Worm (Caenorhabditis elegans) whole organism, L3 larva: ENCODE measurements around the gene tftc-5.

Experiments used
- ZK546.5 ChIP-seq: sonication (generic microtip); optimal IDR thresholded peaks from 2 replicates; lab custom pipeline; 2017; ENCODE audit warnings: missing biosample characterization, missing genetic modification characterization
- aly-2 ChIP-seq: fragments of 150-350 bp; optimal IDR thresholded peaks from 2 replicates; lab custom pipeline; 2014; ENCODE audit warnings: missing biosample characterization, missing genetic modification characterization
- ama-1 ChIP-seq: fragments of 150-350 bp; optimal IDR thresholded peaks from 2 replicates; lab custom pipeline; 2018
- ceh-16 ChIP-seq: sonication (generic microtip); optimal IDR thresholded peaks from 2 replicates; lab custom pipeline; 2017; ENCODE audit warnings: missing biosample characterization, missing genetic modification characterization
- ceh-28 ChIP-seq: fragments of 150-350 bp; optimal IDR thresholded peaks from 2 replicates; lab custom pipeline; 2014; ENCODE audit warnings: missing biosample characterization, missing genetic modification reagents, missing genetic modification characterization
- ceh-82 ChIP-seq: fragments of 150-350 bp; optimal IDR thresholded peaks from 2 replicates; lab custom pipeline; 2014; ENCODE audit warnings: missing biosample characterization, missing genetic modification characterization
- ceh-9 ChIP-seq: sonication (generic microtip); optimal IDR thresholded peaks from 2 replicates; lab custom pipeline; 2018; ENCODE audit warnings: missing biosample characterization, missing genetic modification characterization
- daf-12 ChIP-seq: fragments of 150-350 bp; optimal IDR thresholded peaks from 2 replicates; lab custom pipeline; 2014; ENCODE audit warnings: missing biosample characterization, missing genetic modification reagents, missing genetic modification characterization
- egl-27 ChIP-seq: sonication (generic microtip); optimal IDR thresholded peaks from 4 replicates; lab custom pipeline; 2017; ENCODE audit warnings: missing biosample characterization, missing genetic modification reagents, missing genetic modification characterization
- egl-5 ChIP-seq: fragments of 150-350 bp; optimal IDR thresholded peaks from 2 replicates; lab custom pipeline; 2017; ENCODE audit warnings: missing biosample characterization, missing genetic modification reagents, missing genetic modification characterization, inconsistent platforms
- elt-1 ChIP-seq: fragments of 150-350 bp; optimal IDR thresholded peaks from 2 replicates; lab custom pipeline; 2014; ENCODE audit warnings: missing biosample characterization, missing genetic modification characterization
- elt-2 ChIP-seq: sonication (generic microtip); optimal IDR thresholded peaks from 2 replicates; lab custom pipeline; 2016; ENCODE audit warnings: missing genetic modification reagents, mild to moderate bottlenecking, missing genetic modification characterization, missing compliant biosample characterization
- elt-3 ChIP-seq, 3 experiments: fragments of 150-350 bp in 1 of 3; sonication (generic microtip) in 2 of 3; optimal IDR thresholded peaks; 2 replicates in 2 of 3; 4 replicates in 1 of 3; lab custom pipeline; 2014 to 2017; ENCODE audit warnings: missing biosample characterization in 3 of 3, missing genetic modification characterization in 3 of 3
- eor-1 ChIP-seq, 2 experiments: fragments of 150-350 bp; optimal IDR thresholded peaks; 2 replicates each; lab custom pipeline; 2014 to 2018; ENCODE audit warnings: missing biosample characterization in 2 of 2, missing genetic modification characterization in 2 of 2
- fos-1 ChIP-seq: fragments of 150-350 bp; optimal IDR thresholded peaks from 2 replicates; lab custom pipeline; 2014; ENCODE audit warnings: missing biosample characterization, missing genetic modification characterization
- hmg-11 ChIP-seq: sonication (generic microtip); optimal IDR thresholded peaks from 2 replicates; lab custom pipeline; 2016; ENCODE audit warnings: missing genetic modification characterization, missing compliant biosample characterization
- jun-1 ChIP-seq: fragments of 150-350 bp; optimal IDR thresholded peaks from 2 replicates; lab custom pipeline; 2014; ENCODE audit warnings: missing biosample characterization, missing genetic modification reagents, missing genetic modification characterization
- lin-15B ChIP-seq: fragments of 150-350 bp; optimal IDR thresholded peaks from 2 replicates; lab custom pipeline; 2014; ENCODE audit warnings: missing biosample characterization, missing genetic modification characterization
- lin-39 ChIP-seq: fragments of 150-350 bp; optimal IDR thresholded peaks from 2 replicates; lab custom pipeline; 2018; ENCODE audit warnings: missing biosample characterization, missing genetic modification reagents, missing genetic modification characterization
- lsy-12 ChIP-seq: sonication (generic microtip); optimal IDR thresholded peaks from 2 replicates; lab custom pipeline; 2016; ENCODE audit warnings: mild to moderate bottlenecking, missing genetic modification characterization, missing compliant biosample characterization
- mdl-1 ChIP-seq: fragments of 150-350 bp; optimal IDR thresholded peaks from 2 replicates; lab custom pipeline; 2014; ENCODE audit warnings: missing biosample characterization, missing genetic modification characterization
- nfya-1 ChIP-seq: sonication (generic microtip); optimal IDR thresholded peaks from 2 replicates; lab custom pipeline; 2017; ENCODE audit warnings: missing genetic modification characterization, mild to moderate bottlenecking, missing compliant biosample characterization, antibody characterized with exemption, moderate library complexity; ENCODE audit not compliant: insufficient read depth
- nhr-11 ChIP-seq: fragments of 150-350 bp; optimal IDR thresholded peaks from 2 replicates; lab custom pipeline; 2014; ENCODE audit warnings: missing biosample characterization, missing genetic modification characterization
- nhr-12 ChIP-seq: fragments of 150-350 bp; optimal IDR thresholded peaks from 2 replicates; lab custom pipeline; 2014; ENCODE audit warnings: missing biosample characterization, missing genetic modification characterization
- nhr-237 ChIP-seq: fragments of 150-350 bp; optimal IDR thresholded peaks from 2 replicates; lab custom pipeline; 2014; ENCODE audit warnings: missing biosample characterization, missing genetic modification characterization
- nhr-25 ChIP-seq: sonication (generic microtip); optimal IDR thresholded peaks from 2 replicates; lab custom pipeline; 2017; ENCODE audit warnings: missing biosample characterization, missing genetic modification characterization
- nhr-28 ChIP-seq: fragments of 150-350 bp; optimal IDR thresholded peaks from 2 replicates; lab custom pipeline; 2014; ENCODE audit warnings: missing biosample characterization, missing genetic modification characterization
- nhr-43 ChIP-seq: sonication (generic microtip); optimal IDR thresholded peaks from 2 replicates; lab custom pipeline; 2016; ENCODE audit warnings: mild to moderate bottlenecking, missing genetic modification characterization, missing compliant biosample characterization; ENCODE audit not compliant: poor library complexity, severe bottlenecking
- nhr-67 ChIP-seq: fragments of 150-350 bp; optimal IDR thresholded peaks from 2 replicates; lab custom pipeline; 2014; ENCODE audit warnings: missing biosample characterization, missing genetic modification characterization
- nhr-76 ChIP-seq: fragments of 150-350 bp; sonication (generic microtip); optimal IDR thresholded peaks from 5 replicates; lab custom pipeline; 2014; ENCODE audit warnings: missing biosample characterization, missing genetic modification characterization
- nhr-77 ChIP-seq: fragments of 150-350 bp; optimal IDR thresholded peaks from 2 replicates; lab custom pipeline; 2014; ENCODE audit warnings: missing biosample characterization, missing genetic modification characterization
- pha-4 ChIP-seq: fragments of 150-350 bp; optimal IDR thresholded peaks from 2 replicates; lab custom pipeline; 2014; ENCODE audit warnings: missing biosample characterization, missing genetic modification reagents, missing genetic modification characterization
- pqm-1 ChIP-seq: fragments of 150-350 bp; optimal IDR thresholded peaks from 2 replicates; lab custom pipeline; 2017; ENCODE audit warnings: missing biosample characterization, missing genetic modification characterization, inconsistent platforms
- sea-2 ChIP-seq: fragments of 150-350 bp; sonication (generic microtip); optimal IDR thresholded peaks from 4 replicates; lab custom pipeline; 2014; ENCODE audit warnings: missing biosample characterization, missing genetic modification reagents, missing genetic modification characterization
- skn-1 ChIP-seq: fragments of 150-350 bp; optimal IDR thresholded peaks from 2 replicates; lab custom pipeline; 2014; ENCODE audit warnings: missing biosample characterization, missing genetic modification characterization
- snpc-4 ChIP-seq: fragments of 150-350 bp; optimal IDR thresholded peaks from 2 replicates; lab custom pipeline; 2014; ENCODE audit warnings: missing biosample characterization, missing genetic modification characterization
- unc-39 ChIP-seq: sonication (generic microtip); optimal IDR thresholded peaks from 4 replicates; lab custom pipeline; 2017; ENCODE audit warnings: missing biosample characterization, missing genetic modification characterization
- unc-62 ChIP-seq: fragments of 150-350 bp; sonication (generic microtip); optimal IDR thresholded peaks from 4 replicates; lab custom pipeline; 2014; ENCODE audit warnings: missing biosample characterization, missing genetic modification reagents, missing genetic modification characterization
- ztf-11 ChIP-seq: fragments of 150-350 bp; optimal IDR thresholded peaks from 2 replicates; lab custom pipeline; 2014; ENCODE audit warnings: missing biosample characterization, missing genetic modification characterization
- ztf-4 ChIP-seq: fragments of 150-350 bp; optimal IDR thresholded peaks from 2 replicates; lab custom pipeline; 2014; ENCODE audit warnings: missing biosample characterization, missing genetic modification characterization

Gene tftc-5

DNA sequence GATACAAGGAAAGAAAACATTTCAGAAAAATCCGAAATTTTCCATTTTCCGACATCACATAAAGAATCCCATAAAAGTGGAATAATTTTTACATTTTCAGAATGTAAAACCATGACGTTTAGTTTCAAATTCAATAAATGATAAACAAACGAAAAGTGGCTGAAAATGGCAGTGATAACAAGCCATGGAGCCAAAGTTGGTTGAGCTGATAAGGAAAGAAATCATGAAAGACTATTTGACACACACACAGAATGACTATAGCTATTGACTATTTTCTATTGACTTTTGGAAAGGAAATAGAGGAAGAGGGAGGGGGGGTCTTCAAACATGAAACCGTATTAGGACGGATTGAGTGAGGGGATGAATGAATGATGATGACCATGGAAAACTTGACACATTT is 17.8 kb downstream of the tftc-5 start:
- TF ChIP-seq nhr-12 (tag; lab: Kevin White, UChicago) (no peak), sea-2 (GFP tag; lab: Kevin White, UChicago) (no peak), nhr-237 (tag; lab: Kevin White, UChicago) (no peak), lsy-12 (tag; lab: Kevin White, UChicago) (no peak), ceh-9 (tag; lab: Kevin White, UChicago) (no peak), ceh-28 (tag; lab: Kevin White, UChicago) (no peak), elt-2 (tag; lab: Kevin White, UChicago) (peak; percentile 87), pqm-1 (tag; lab: Kevin White, UChicago) (peak; percentile 64), pha-4 (tag; lab: Kevin White, UChicago) (peak; percentile 66), aly-2 (tag; lab: Kevin White, UChicago) (no peak), egl-5 (tag; lab: Kevin White, UChicago) (no peak), hmg-11 (no peak), jun-1 (tag; lab: Kevin White, UChicago) (peak; percentile 21), lin-15B (tag; lab: Kevin White, UChicago) (no peak), nhr-77 (no peak), elt-1 (tag; lab: Kevin White, UChicago) (no peak), lin-39 (tag; lab: Kevin White, UChicago) (no peak), ZK546.5 (tag; lab: Kevin White, UChicago) (no peak), ztf-4 (tag; lab: Kevin White, UChicago) (no peak)

DNA sequence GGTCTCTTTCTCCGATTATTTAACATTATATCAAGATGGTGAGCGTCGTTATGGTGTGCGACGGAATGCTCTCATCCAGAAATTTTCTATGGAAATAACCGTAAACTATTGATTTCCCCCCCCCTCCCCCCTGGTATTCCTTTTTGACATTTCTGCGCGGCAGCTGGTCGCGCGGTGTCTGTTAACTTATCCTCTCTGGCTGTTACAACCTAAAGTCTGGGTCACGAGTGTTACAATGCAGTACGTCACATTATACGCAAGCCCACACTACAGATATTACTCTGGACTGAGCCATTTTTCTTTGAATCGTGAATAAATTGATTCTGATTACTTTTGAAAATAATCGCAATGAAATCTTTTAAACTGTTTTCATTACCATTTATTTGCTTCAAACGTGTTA is 27.2 kb downstream of the tftc-5 start:
- TF ChIP-seq elt-1 (tag; lab: Kevin White, UChicago) (no peak), nhr-28 (tag; lab: Kevin White, UChicago) (no peak), ZK546.5 (tag; lab: Kevin White, UChicago) (no peak), snpc-4 (no peak), fos-1 (tag; lab: Kevin White, UChicago) (no peak), ztf-11 (tag; lab: Kevin White, UChicago) (no peak), daf-12 (tag; lab: Kevin White, UChicago) (no peak), lin-15B (tag; lab: Kevin White, UChicago) (no peak), egl-27 (tag; lab: Kevin White, UChicago) (no peak), ama-1 (no peak), egl-5 (tag; lab: Kevin White, UChicago) (no peak)

ce11 chrIII:4057894-4058293 is 35.9 kb downstream of the tftc-5 start, which contains the start of gene rcq-5:
rcq-5 (minus strand) TSS chrIII:4057976.
- TF ChIP-seq nhr-77 (no peak), pha-4 (tag; lab: Kevin White, UChicago) (peak; percentile 65), nhr-76 (tag; lab: Kevin White, UChicago) (no peak), nhr-28 (tag; lab: Kevin White, UChicago) (no peak), lin-15B (tag; lab: Kevin White, UChicago) (peak; percentile 50), nfya-1 (peak; percentile 36), nhr-11 (tag; lab: Kevin White, UChicago) (no peak)

ce11 chrIII:4058643-4059042 is 36.7 kb downstream of the tftc-5 start, which contains the start of gene his-69:
his-69 (minus strand) TSS chrIII:4058743.
- TF ChIP-seq nhr-43 (tag; lab: Kevin White, UChicago) (no peak), unc-62 (no peak), nhr-77 (no peak), unc-39 (tag; lab: Kevin White, UChicago) (no peak), lsy-12 (tag; lab: Kevin White, UChicago) (no peak), nhr-237 (tag; lab: Kevin White, UChicago) (no peak), ZK546.5 (tag; lab: Kevin White, UChicago) (no peak), mdl-1 (no peak), ceh-82 (no peak), ceh-28 (tag; lab: Kevin White, UChicago) (no peak), pqm-1 (tag; lab: Kevin White, UChicago) (no peak), sea-2 (GFP tag; lab: Kevin White, UChicago) (no peak), nhr-76 (tag; lab: Kevin White, UChicago) (no peak)

- TF ChIP-seq ztf-4 (tag; lab: Kevin White, UChicago) (no peak), ceh-28 (tag; lab: Kevin White, UChicago) (no peak), nhr-12 (tag; lab: Kevin White, UChicago) (no peak), skn-1 (tag; lab: Kevin White, UChicago) (no peak), elt-3 (tag; optimal IDR thresholded peaks at IDR 0.05; lab: Kevin White, UChicago) (no peak), nfya-1 (no peak), nhr-43 (tag; lab: Kevin White, UChicago) (no peak), nhr-25 (tag; lab: Kevin White, UChicago) (no peak), mdl-1 (no peak), jun-1 (tag; lab: Kevin White, UChicago) (no peak), nhr-76 (tag; lab: Kevin White, UChicago) (no peak), ceh-16 (tag; lab: Kevin White, UChicago) (no peak), eor-1 (tag; optimal IDR thresholded peaks at IDR 0.05; lab: Kevin White, UChicago) (no peak), nhr-67 (tag; lab: Kevin White, UChicago) (no peak)
Observed at ce11 chrIII:4060019-4060418, 38.1 kb downstream of the tftc-5 start, which contains the start of gene his-70. his-70 (minus strand) TSS chrIII:4060119.
